Worm (Caenorhabditis elegans) whole organism, mixed stage, embryonic: Measurements from ENCODE around the gene luc-7L.

Experiments used
- M03D4.4 ChIP-seq: sonication (generic microtip); optimal IDR thresholded peaks from 2 replicates; lab custom pipeline; 2017; ENCODE audit warnings: mild to moderate bottlenecking, missing genetic modification characterization, missing compliant biosample characterization
- bed-3 ChIP-seq: fragments of 200-800 bp; sonication (Bioruptor generic); optimal IDR thresholded peaks from 3 replicates; lab custom pipeline; 2018; ENCODE audit warnings: mild to moderate bottlenecking, missing genetic modification characterization, moderate library complexity, missing compliant biosample characterization
- blmp-1 ChIP-seq: fragments of 150-350 bp; optimal IDR thresholded peaks from 2 replicates; lab custom pipeline; 2014; ENCODE audit warnings: missing biosample characterization, missing genetic modification characterization
- ceh-39 ChIP-seq: fragments of 150-350 bp; optimal IDR thresholded peaks from 2 replicates; lab custom pipeline; 2014; ENCODE audit warnings: missing biosample characterization, missing genetic modification characterization
- ceh-43 ChIP-seq: fragments of 200-800 bp; sonication (Bioruptor generic); optimal IDR thresholded peaks from 2 replicates; lab custom pipeline; 2018; ENCODE audit warnings: mild to moderate bottlenecking, missing genetic modification characterization, moderate library complexity, missing compliant biosample characterization
- ceh-83 ChIP-seq: fragments of 200-800 bp; sonication (Bioruptor generic); optimal IDR thresholded peaks from 2 replicates; lab custom pipeline; 2018; ENCODE audit warnings: mild to moderate bottlenecking, missing genetic modification characterization, missing compliant biosample characterization
- ces-1 ChIP-seq: fragments of 150-350 bp; optimal IDR thresholded peaks from 2 replicates; lab custom pipeline; 2014; ENCODE audit warnings: missing biosample characterization, missing genetic modification reagents, missing genetic modification characterization
- cnd-1 ChIP-seq: fragments of 200-800 bp; sonication (Bioruptor generic); optimal IDR thresholded peaks from 2 replicates; lab custom pipeline; 2018; ENCODE audit warnings: mild to moderate bottlenecking, missing genetic modification characterization, missing compliant biosample characterization
- drap-1 ChIP-seq: fragments of 200-800 bp; sonication (Bioruptor generic); optimal IDR thresholded peaks from 3 replicates; lab custom pipeline; 2018; ENCODE audit warnings: mild to moderate bottlenecking, missing genetic modification characterization, missing compliant biosample characterization
- elt-1 ChIP-seq: sonication (generic microtip); optimal IDR thresholded peaks from 2 replicates; lab custom pipeline; 2017; ENCODE audit warnings: missing genetic modification characterization, mild to moderate bottlenecking, missing compliant biosample characterization, antibody characterized with exemption, moderate library complexity, borderline replicate concordance; ENCODE audit not compliant: insufficient read depth
- elt-3 ChIP-seq: fragments of 150-350 bp; optimal IDR thresholded peaks from 2 replicates; lab custom pipeline; 2014; ENCODE audit warnings: missing biosample characterization, missing genetic modification characterization
- flh-1 ChIP-seq: fragments of 200-800 bp; sonication (Bioruptor generic); optimal IDR thresholded peaks from 2 replicates; lab custom pipeline; 2018; ENCODE audit warnings: mild to moderate bottlenecking, missing genetic modification characterization, moderate library complexity, missing compliant biosample characterization
- ham-2 ChIP-seq: fragments of 200-800 bp; sonication (Bioruptor generic); optimal IDR thresholded peaks from 2 replicates; lab custom pipeline; 2018; ENCODE audit warnings: mild to moderate bottlenecking, missing genetic modification characterization, missing compliant biosample characterization
- hlh-1 ChIP-seq: fragments of 150-350 bp; optimal IDR thresholded peaks from 2 replicates; lab custom pipeline; 2014; ENCODE audit warnings: missing biosample characterization, missing genetic modification reagents, missing genetic modification characterization
- lin-13 ChIP-seq: fragments of 150-350 bp; optimal IDR thresholded peaks from 2 replicates; lab custom pipeline; 2014; ENCODE audit warnings: missing biosample characterization, missing genetic modification characterization
- lin-32 ChIP-seq: fragments of 200-800 bp; sonication (Bioruptor generic); optimal IDR thresholded peaks from 2 replicates; lab custom pipeline; 2018; ENCODE audit warnings: mild to moderate bottlenecking, missing genetic modification characterization, missing compliant biosample characterization
- lsy-2 ChIP-seq: fragments of 150-350 bp; optimal IDR thresholded peaks from 2 replicates; lab custom pipeline; 2014; ENCODE audit warnings: missing biosample characterization, missing genetic modification characterization
- mab-5 ChIP-seq: fragments of 150-350 bp; optimal IDR thresholded peaks from 2 replicates; lab custom pipeline; 2014; ENCODE audit warnings: missing biosample characterization, missing genetic modification characterization
- mep-1 ChIP-seq: fragments of 150-350 bp; optimal IDR thresholded peaks from 2 replicates; lab custom pipeline; 2017; ENCODE audit warnings: missing biosample characterization, missing genetic modification reagents, missing genetic modification characterization, inconsistent platforms
- mls-2 ChIP-seq: sonication (generic microtip); optimal IDR thresholded peaks from 2 replicates; lab custom pipeline; 2016; ENCODE audit warnings: mild to moderate bottlenecking, missing genetic modification characterization, moderate library complexity, missing compliant biosample characterization
- nhr-12 ChIP-seq: fragments of 150-350 bp; optimal IDR thresholded peaks from 2 replicates; lab custom pipeline; 2014; ENCODE audit warnings: missing biosample characterization, missing genetic modification characterization
- nhr-2 ChIP-seq: fragments of 150-350 bp; optimal IDR thresholded peaks from 2 replicates; lab custom pipeline; 2014; ENCODE audit warnings: missing biosample characterization, missing genetic modification characterization
- nhr-237 ChIP-seq: fragments of 150-350 bp; optimal IDR thresholded peaks from 2 replicates; lab custom pipeline; 2014; ENCODE audit warnings: missing biosample characterization, missing genetic modification characterization
- nhr-28 ChIP-seq: fragments of 150-350 bp; optimal IDR thresholded peaks from 2 replicates; lab custom pipeline; 2014; ENCODE audit warnings: missing biosample characterization, missing genetic modification characterization
- nhr-76 ChIP-seq: sonication (generic microtip); optimal IDR thresholded peaks from 2 replicates; lab custom pipeline; 2017; ENCODE audit warnings: missing biosample characterization, missing genetic modification characterization
- pha-4 ChIP-seq: fragments of 150-350 bp; optimal IDR thresholded peaks from 2 replicates; lab custom pipeline; 2018; ENCODE audit warnings: missing biosample characterization, missing genetic modification reagents, missing genetic modification characterization
- sem-2 ChIP-seq: fragments of 200-800 bp; sonication (Bioruptor generic); optimal IDR thresholded peaks from 2 replicates; lab custom pipeline; 2018; ENCODE audit warnings: mild to moderate bottlenecking, missing genetic modification characterization, missing compliant biosample characterization
- snpc-4 ChIP-seq: fragments of 150-350 bp; optimal IDR thresholded peaks from 2 replicates; lab custom pipeline; 2014; ENCODE audit warnings: missing biosample characterization, missing genetic modification characterization
- sptf-1 ChIP-seq: sonication (generic microtip); optimal IDR thresholded peaks from 2 replicates; lab custom pipeline; 2017; ENCODE audit warnings: mild to moderate bottlenecking, missing genetic modification characterization, moderate library complexity, missing compliant biosample characterization
- tbx-8 ChIP-seq: fragments of 200-800 bp; sonication (Bioruptor generic); optimal IDR thresholded peaks from 2 replicates; lab custom pipeline; 2018; ENCODE audit warnings: mild to moderate bottlenecking, missing genetic modification characterization, moderate library complexity, missing compliant biosample characterization
- unc-120 ChIP-seq: sonication (generic microtip); optimal IDR thresholded peaks from 2 replicates; lab custom pipeline; 2017; ENCODE audit warnings: missing genetic modification characterization, missing compliant biosample characterization; ENCODE audit not compliant: poor library complexity, severe bottlenecking
- unc-39 ChIP-seq: fragments of 150-350 bp; optimal IDR thresholded peaks from 2 replicates; lab custom pipeline; 2014; ENCODE audit warnings: missing biosample characterization, missing genetic modification characterization
- unc-62 ChIP-seq: fragments of 150-350 bp; optimal IDR thresholded peaks from 2 replicates; lab custom pipeline; 2014; ENCODE audit warnings: missing biosample characterization, missing genetic modification reagents, missing genetic modification characterization
- zip-8 ChIP-seq: fragments of 150-350 bp; optimal IDR thresholded peaks from 2 replicates; lab custom pipeline; 2014; ENCODE audit warnings: missing biosample characterization, missing genetic modification characterization
- ztf-11 ChIP-seq: fragments of 150-350 bp; optimal IDR thresholded peaks from 2 replicates; lab custom pipeline; 2014; ENCODE audit warnings: missing biosample characterization, missing genetic modification characterization

luc-7L gene

DNA sequence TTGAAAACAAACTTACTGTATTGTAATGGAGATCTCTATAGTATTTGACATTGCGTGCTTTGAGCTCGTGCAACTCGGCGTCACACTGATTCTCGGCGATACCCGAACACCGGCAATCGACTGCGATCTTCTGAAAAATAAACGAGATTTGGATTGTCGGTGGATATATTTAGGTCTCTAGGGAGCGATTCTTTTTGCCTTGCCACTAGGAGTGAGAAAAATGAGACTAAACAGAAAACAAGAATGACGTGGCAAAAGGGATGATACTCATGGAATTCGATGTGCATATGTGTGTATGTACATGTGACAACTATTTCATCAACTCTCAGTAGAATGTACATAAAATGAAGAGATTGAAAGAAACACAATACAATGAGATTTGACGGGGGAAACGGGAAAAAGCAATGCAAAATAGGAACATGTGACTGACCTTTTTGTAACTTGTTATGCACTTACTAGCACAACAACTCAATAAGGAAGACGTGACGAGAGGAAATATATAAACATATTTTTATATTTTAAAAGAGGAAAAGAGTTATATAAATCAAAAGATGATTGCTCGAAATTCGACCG is 7.4 kb upstream of the luc-7L start:
- TF ChIP-seq ces-1 = peak; percentile 79
- TF ChIP-seq ham-2 (GFP tag; lab: Kevin White, UChicago) = no peak

DNA sequence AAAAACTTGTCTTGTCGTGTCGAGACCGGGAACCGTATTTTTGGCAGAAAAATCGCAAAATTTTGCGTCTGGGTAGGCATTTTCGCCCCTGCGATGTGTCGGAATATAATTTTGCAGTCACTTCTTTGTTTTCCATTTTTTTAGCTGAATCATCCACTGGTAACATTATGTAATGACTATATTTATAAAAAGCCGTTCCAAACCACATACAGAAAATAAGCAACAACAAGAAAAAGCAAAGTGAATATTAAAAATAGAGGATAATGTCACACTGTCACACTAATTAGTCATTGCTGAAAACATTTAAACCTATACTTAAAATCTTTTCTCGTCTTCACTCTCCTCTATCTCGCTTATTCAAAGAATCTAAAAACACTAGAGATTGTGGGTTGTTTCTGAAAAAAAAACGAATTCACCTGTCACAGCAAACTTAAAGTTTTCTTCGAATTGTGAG is 2.0 kb upstream of the luc-7L start, which contains the start of gene sre-1:
Gene sre-1 (plus strand): TSS at position 404 of the 454 bp plus-strand sequence.
- TF ChIP-seq snpc-4 (tag; lab: Kevin White, UChicago) = no peak
- TF ChIP-seq hlh-1 (tag; lab: Kevin White, UChicago) = no peak
- no peak for TF ChIP-seq elt-3 (tag; lab: Kevin White, UChicago)
- no peak for TF ChIP-seq nhr-28 (tag; lab: Kevin White, UChicago)
- no peak for TF ChIP-seq cnd-1 (tag; lab: Kevin White, UChicago)
- no peak for TF ChIP-seq ceh-39
- no peak for TF ChIP-seq nhr-12 (tag; lab: Kevin White, UChicago)
- TF ChIP-seq elt-1 (tag; lab: Kevin White, UChicago) = no peak
- no peak for TF ChIP-seq nhr-76
- no peak for TF ChIP-seq lin-13 (tag; lab: Kevin White, UChicago)
- no peak for TF ChIP-seq M03D4.4 (tag; lab: Kevin White, UChicago)
- no peak for TF ChIP-seq unc-62

DNA sequence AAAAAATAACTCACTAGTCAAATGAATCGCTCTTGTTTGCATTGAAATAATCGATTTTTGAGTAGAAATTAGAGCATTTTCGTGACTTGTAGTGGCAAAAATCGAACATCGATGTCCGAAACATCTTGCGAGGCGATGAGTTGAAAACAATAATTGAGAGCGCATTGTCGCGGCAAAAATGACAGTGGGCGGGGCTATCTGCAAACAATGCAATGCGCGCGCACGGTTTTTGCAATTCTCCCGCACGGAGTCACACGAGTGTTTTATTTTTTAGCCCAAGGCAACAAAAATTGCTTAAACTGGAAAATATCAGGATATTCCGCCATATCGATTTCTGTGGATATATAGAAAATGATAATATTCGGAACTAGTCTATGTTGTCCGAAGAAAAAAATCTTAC is 1.3 kb upstream of the luc-7L start, which contains the start of gene B0495.9:
Gene B0495.9 (minus strand): TSS at position 171 of the 400 bp plus-strand sequence.
- TF ChIP-seq M03D4.4 (tag; lab: Kevin White, UChicago) (peak; percentile 90), tbx-8 (GFP tag; lab: Kevin White, UChicago) (peak; percentile 73), unc-62 (no peak), hlh-1 (tag; lab: Kevin White, UChicago) (peak; percentile 71), elt-3 (tag; lab: Kevin White, UChicago) (no peak), nhr-76 (peak; percentile 93), flh-1 (peak; percentile 77), ces-1 (peak; percentile 48), ceh-43 (peak; percentile 90), snpc-4 (tag; lab: Kevin White, UChicago) (no peak), mep-1 (tag; lab: Kevin White, UChicago) (peak; percentile 33), lin-13 (tag; lab: Kevin White, UChicago) (peak; percentile 79), ceh-83 (GFP tag; lab: Kevin White, UChicago) (peak; percentile 81), unc-39 (tag; lab: Kevin White, UChicago) (peak; percentile 87), nhr-28 (tag; lab: Kevin White, UChicago) (peak; percentile 3), ceh-39 (peak; percentile 27), nhr-12 (tag; lab: Kevin White, UChicago) (peak; percentile 95), nhr-2 (tag; lab: Kevin White, UChicago) (no peak), sptf-1 (tag; lab: Kevin White, UChicago) (peak; percentile 96), elt-1 (tag; lab: Kevin White, UChicago) (peak; percentile 73), bed-3 (GFP tag; lab: Kevin White, UChicago) (peak; percentile 79), blmp-1 (peak; percentile 69), unc-120 (tag; lab: Kevin White, UChicago) (peak; percentile 75), mab-5 (tag; lab: Kevin White, UChicago) (peak; percentile 23), mls-2 (tag; lab: Kevin White, UChicago) (peak; percentile 96), ham-2 (GFP tag; lab: Kevin White, UChicago) (peak; percentile 83), zip-8 (no peak), lin-32 (GFP tag; lab: Kevin White, UChicago) (peak; percentile 88), drap-1 (GFP tag; lab: Kevin White, UChicago) (peak; percentile 91), pha-4 (peak; percentile 45), ztf-11 (tag; lab: Kevin White, UChicago) (peak; percentile 94), lsy-2 (peak; percentile 69), sem-2 (GFP tag; lab: Kevin White, UChicago) (peak; percentile 76), nhr-237 (tag; lab: Kevin White, UChicago) (peak; percentile 8), cnd-1 (tag; lab: Kevin White, UChicago) (peak; percentile 92)
- TF ChIP-seq, all 35 proteins: peak for 30
